Worm (Caenorhabditis elegans) whole organism, L4 larva: ENCODE results near the gene T13C5.9.

ENCODE experiments used
- F10B5.3 ChIP-seq: sonication (generic microtip); optimal IDR thresholded peaks from 2 replicates; lab custom pipeline; 2016; ENCODE audit warnings: mild to moderate bottlenecking, missing genetic modification characterization, missing compliant biosample characterization
- F37D6.2 ChIP-seq: sonication (generic microtip); optimal IDR thresholded peaks from 2 replicates; lab custom pipeline; 2016; ENCODE audit warnings: mild to moderate bottlenecking, missing genetic modification characterization, missing compliant biosample characterization
- T26A8.4 ChIP-seq: fragments of 200-800 bp; sonication (Bioruptor generic); IDR thresholded peaks from 2 replicates; pipeline ENCODE4 v1.3.6; 2022; ENCODE audit warnings: missing genetic modification characterization, missing compliant biosample characterization
- Y105C5A.15 ChIP-seq: fragments of 200-800 bp; sonication (Bioruptor generic); IDR thresholded peaks from 2 replicates; pipeline ENCODE4 v1.3.6; 2022; ENCODE audit warnings: missing genetic modification characterization, missing compliant biosample characterization
- Y48G9A.11 ChIP-seq: fragments of 200-800 bp; sonication (Bioruptor generic); IDR thresholded peaks from 2 replicates; pipeline ENCODE4 v1.3.6; 2022; ENCODE audit warnings: missing genetic modification reagents, missing genetic modification characterization, missing compliant biosample characterization
- Y75B8A.6 ChIP-seq: fragments of 200-800 bp; sonication (Bioruptor generic); IDR thresholded peaks from 2 replicates; pipeline ENCODE4 v1.3.6; 2022; ENCODE audit warnings: missing genetic modification reagents, missing genetic modification characterization, missing compliant biosample characterization
- ZK337.2 ChIP-seq: fragments of 200-800 bp; sonication (Bioruptor generic); IDR thresholded peaks from 2 replicates; pipeline ENCODE4 v1.3.6; 2022; ENCODE audit warnings: missing genetic modification reagents, missing genetic modification characterization, missing compliant biosample characterization
- arid-1 ChIP-seq: fragments of 200-800 bp; sonication (Bioruptor generic); conservative IDR thresholded peaks from 2 replicates; pipeline ENCODE4 v1.3.6; 2022; ENCODE audit warnings: missing genetic modification reagents, missing genetic modification characterization, missing compliant biosample characterization
- ceh-28 ChIP-seq: fragments of 150-350 bp; optimal IDR thresholded peaks from 2 replicates; lab custom pipeline; 2014; ENCODE audit warnings: missing biosample characterization, missing genetic modification reagents, missing genetic modification characterization
- ceh-62 ChIP-seq: sonication (generic microtip); optimal IDR thresholded peaks from 2 replicates; lab custom pipeline; 2017; ENCODE audit warnings: missing biosample characterization, missing genetic modification characterization
- ces-1 ChIP-seq: fragments of 150-350 bp; sonication (generic microtip); optimal IDR thresholded peaks from 4 replicates; lab custom pipeline; 2014; ENCODE audit warnings: missing biosample characterization, missing genetic modification reagents, missing genetic modification characterization
- cey-2 ChIP-seq: sonication (generic microtip); optimal IDR thresholded peaks from 3 replicates; lab custom pipeline; 2017; ENCODE audit warnings: missing genetic modification characterization, mild to moderate bottlenecking, missing compliant biosample characterization, antibody characterized with exemption, borderline replicate concordance; ENCODE audit not compliant: insufficient read depth
- daf-12 ChIP-seq: fragments of 150-350 bp; optimal IDR thresholded peaks from 2 replicates; lab custom pipeline; 2014; ENCODE audit warnings: missing biosample characterization, missing genetic modification reagents, missing genetic modification characterization
- duxl-1 ChIP-seq: sonication (generic microtip); optimal IDR thresholded peaks from 2 replicates; lab custom pipeline; 2016; ENCODE audit warnings: mild to moderate bottlenecking, missing genetic modification characterization, moderate library complexity, missing compliant biosample characterization; ENCODE audit not compliant: poor library complexity
- fkh-10 ChIP-seq: fragments of 150-350 bp; optimal IDR thresholded peaks from 2 replicates; lab custom pipeline; 2014; ENCODE audit warnings: missing biosample characterization, missing genetic modification reagents, missing genetic modification characterization
- fos-1 ChIP-seq: fragments of 150-350 bp; optimal IDR thresholded peaks from 2 replicates; lab custom pipeline; 2014; ENCODE audit warnings: missing biosample characterization, missing genetic modification characterization
- hif-1 ChIP-seq, 2 experiments: sonication (generic microtip); optimal IDR thresholded peaks; 2 replicates each; lab custom pipeline; 2016 to 2017; ENCODE audit warnings: missing compliant biosample characterization in 2 of 2, missing genetic modification characterization in 2 of 2, missing genetic modification reagents in 2 of 2, missing genotype in 2 of 2, mild to moderate bottlenecking in 1 of 2
- hmg-1.1 ChIP-seq: fragments of 200-800 bp; sonication (Bioruptor generic); IDR thresholded peaks from 2 replicates; pipeline ENCODE4 v1.3.6; 2022; ENCODE audit warnings: missing genetic modification reagents, missing genetic modification characterization, missing compliant biosample characterization
- lim-7 ChIP-seq: fragments of 200-800 bp; sonication (Bioruptor generic); IDR thresholded peaks from 2 replicates; pipeline ENCODE4 v1.3.6; 2022; ENCODE audit warnings: missing genetic modification characterization, missing compliant biosample characterization
- lin-13 ChIP-seq: fragments of 150-350 bp; optimal IDR thresholded peaks from 2 replicates; lab custom pipeline; 2014; ENCODE audit warnings: missing biosample characterization, missing genetic modification reagents, missing genetic modification characterization
- lin-15B ChIP-seq: fragments of 150-350 bp; sonication (generic microtip); optimal IDR thresholded peaks from 3 replicates; lab custom pipeline; 2014; ENCODE audit warnings: missing biosample characterization, missing genetic modification characterization
- lir-3 ChIP-seq: sonication (generic microtip); optimal IDR thresholded peaks from 2 replicates; lab custom pipeline; 2016; ENCODE audit warnings: mild to moderate bottlenecking, missing genetic modification characterization, missing compliant biosample characterization
- lsy-2 ChIP-seq, 2 experiments: fragments of 150-350 bp in 1 of 2; sonication (generic microtip) in 1 of 2; optimal IDR thresholded peaks; 2 replicates each; lab custom pipeline; 2014 to 2017; ENCODE audit warnings: missing biosample characterization in 2 of 2, missing genetic modification characterization in 2 of 2
- madf-5 ChIP-seq, 2 experiments: fragments of 200-800 bp; sonication (Bioruptor generic); IDR thresholded peaks; 2 replicates each; pipeline ENCODE4 v1.3.6; 2022; ENCODE audit warnings: missing compliant biosample characterization in 2 of 2, missing genetic modification characterization in 2 of 2
- madf-9 ChIP-seq: fragments of 200-800 bp; sonication (Bioruptor generic); conservative IDR thresholded peaks from 2 replicates; pipeline ENCODE4 v1.3.6; 2022; ENCODE audit warnings: missing genetic modification reagents, missing genetic modification characterization, missing compliant biosample characterization
- mdt-29 ChIP-seq: fragments of 200-800 bp; sonication (Bioruptor generic); IDR thresholded peaks from 2 replicates; pipeline ENCODE4 v1.3.6; 2022; ENCODE audit warnings: missing genetic modification reagents, missing genetic modification characterization, missing compliant biosample characterization
- nhr-11 ChIP-seq: fragments of 150-350 bp; optimal IDR thresholded peaks from 2 replicates; lab custom pipeline; 2014; ENCODE audit warnings: missing biosample characterization, missing genetic modification characterization
- nhr-237 ChIP-seq: sonication (generic microtip); optimal IDR thresholded peaks from 2 replicates; lab custom pipeline; 2017; ENCODE audit warnings: missing biosample characterization, missing genetic modification characterization
- nhr-25 ChIP-seq: sonication (generic microtip); optimal IDR thresholded peaks from 2 replicates; lab custom pipeline; 2017; ENCODE audit warnings: missing genetic modification characterization, mild to moderate bottlenecking, missing compliant biosample characterization, antibody characterized with exemption, moderate library complexity, borderline replicate concordance; ENCODE audit not compliant: insufficient read depth
- nhr-28 ChIP-seq: fragments of 150-350 bp; optimal IDR thresholded peaks from 2 replicates; lab custom pipeline; 2014; ENCODE audit warnings: missing biosample characterization, missing genetic modification characterization
- nhr-41 ChIP-seq: fragments of 200-800 bp; sonication (Bioruptor generic); IDR thresholded peaks from 2 replicates; pipeline ENCODE4 v1.3.6; 2022; ENCODE audit warnings: missing genetic modification reagents, missing genetic modification characterization, missing compliant biosample characterization
- nhr-42 ChIP-seq: fragments of 200-800 bp; sonication (Bioruptor generic); IDR thresholded peaks from 2 replicates; pipeline ENCODE4 v1.3.6; 2022; ENCODE audit warnings: missing genetic modification characterization, missing compliant biosample characterization
- nhr-48 ChIP-seq: sonication (generic microtip); optimal IDR thresholded peaks from 2 replicates; lab custom pipeline; 2016; ENCODE audit warnings: mild to moderate bottlenecking, missing genetic modification characterization, missing compliant biosample characterization
- nhr-76 ChIP-seq: fragments of 150-350 bp; optimal IDR thresholded peaks from 2 replicates; lab custom pipeline; 2014; ENCODE audit warnings: missing biosample characterization, missing genetic modification characterization
- pha-4 ChIP-seq, 2 experiments: fragments of 150-350 bp in 1 of 2; fragments of 200-800 bp in 1 of 2; sonication (Bioruptor generic) in 1 of 2; IDR thresholded peaks in 1 of 2; optimal IDR thresholded peaks in 1 of 2; 2 replicates each; pipeline versions ENCODE4 v1.3.6 to Lab custom; 2014 to 2022; ENCODE audit warnings: missing genetic modification characterization in 2 of 2, missing genetic modification reagents in 2 of 2, missing biosample characterization in 1 of 2, missing compliant biosample characterization in 1 of 2
- php-3 ChIP-seq: fragments of 200-800 bp; sonication (Bioruptor generic); IDR thresholded peaks from 2 replicates; pipeline ENCODE4 v1.3.6; 2022; ENCODE audit warnings: missing genetic modification reagents, missing genetic modification characterization, missing compliant biosample characterization
- rbr-2 ChIP-seq: sonication (generic microtip); optimal IDR thresholded peaks from 2 replicates; lab custom pipeline; 2016; ENCODE audit warnings: missing genotype, missing genetic modification characterization, missing compliant biosample characterization
- saeg-2 ChIP-seq: fragments of 200-800 bp; sonication (Bioruptor generic); IDR thresholded peaks from 2 replicates; pipeline ENCODE4 v1.3.6; 2022; ENCODE audit warnings: missing genetic modification reagents, missing genetic modification characterization, missing compliant biosample characterization
- sdz-12 ChIP-seq: fragments of 200-800 bp; sonication (Bioruptor generic); optimal IDR thresholded peaks from 2 replicates; lab custom pipeline; 2018; ENCODE audit warnings: mild to moderate bottlenecking, missing genetic modification characterization, missing compliant biosample characterization
- set-16 ChIP-seq: fragments of 200-800 bp; sonication (Bioruptor generic); IDR thresholded peaks from 2 replicates; pipeline ENCODE4 v1.3.6; 2022; ENCODE audit warnings: missing genetic modification reagents, missing genetic modification characterization, missing compliant biosample characterization
- skn-1 ChIP-seq: fragments of 150-350 bp; optimal IDR thresholded peaks from 2 replicates; lab custom pipeline; 2014; ENCODE audit warnings: missing biosample characterization, missing genetic modification characterization
- snpc-1.2 ChIP-seq: fragments of 200-800 bp; sonication (Bioruptor generic); IDR thresholded peaks from 2 replicates; pipeline ENCODE4 v1.3.6; 2022; ENCODE audit warnings: missing genetic modification reagents, missing genetic modification characterization, missing compliant biosample characterization
- tra-1 ChIP-seq: fragments of 200-800 bp; sonication (Bioruptor generic); IDR thresholded peaks from 2 replicates; pipeline ENCODE4 v1.3.6; 2022; ENCODE audit warnings: missing genetic modification reagents, missing genetic modification characterization, missing compliant biosample characterization
- unc-130 ChIP-seq: sonication (generic microtip); optimal IDR thresholded peaks from 2 replicates; lab custom pipeline; 2016; ENCODE audit warnings: missing genetic modification reagents, missing genetic modification characterization, missing compliant biosample characterization
- unc-39 ChIP-seq: sonication (generic microtip); optimal IDR thresholded peaks from 2 replicates; lab custom pipeline; 2017; ENCODE audit warnings: missing biosample characterization, missing genetic modification characterization
- unc-62 ChIP-seq, 3 experiments: fragments of 150-350 bp in 1 of 3; sonication (generic microtip); optimal IDR thresholded peaks in 2 of 3; peaks in 1 of 3; 1 replicate in 1 of 3; 2 replicates in 2 of 3; lab custom pipeline; 2014 to 2017; ENCODE audit warnings: missing biosample characterization in 3 of 3, missing genetic modification characterization in 3 of 3, missing genetic modification reagents in 3 of 3, missing genotype in 1 of 3
- zag-1 ChIP-seq: fragments of 150-350 bp; optimal IDR thresholded peaks from 2 replicates; lab custom pipeline; 2014; ENCODE audit warnings: missing biosample characterization, missing genetic modification characterization
- zip-11 ChIP-seq: fragments of 200-800 bp; sonication (Bioruptor generic); IDR thresholded peaks from 2 replicates; pipeline ENCODE4 v1.3.6; 2022; ENCODE audit warnings: missing genetic modification characterization, missing compliant biosample characterization
- ztf-11 ChIP-seq: fragments of 150-350 bp; optimal IDR thresholded peaks from 2 replicates; lab custom pipeline; 2014; ENCODE audit warnings: missing biosample characterization, missing genetic modification characterization

The T13C5.9 gene

DNA sequence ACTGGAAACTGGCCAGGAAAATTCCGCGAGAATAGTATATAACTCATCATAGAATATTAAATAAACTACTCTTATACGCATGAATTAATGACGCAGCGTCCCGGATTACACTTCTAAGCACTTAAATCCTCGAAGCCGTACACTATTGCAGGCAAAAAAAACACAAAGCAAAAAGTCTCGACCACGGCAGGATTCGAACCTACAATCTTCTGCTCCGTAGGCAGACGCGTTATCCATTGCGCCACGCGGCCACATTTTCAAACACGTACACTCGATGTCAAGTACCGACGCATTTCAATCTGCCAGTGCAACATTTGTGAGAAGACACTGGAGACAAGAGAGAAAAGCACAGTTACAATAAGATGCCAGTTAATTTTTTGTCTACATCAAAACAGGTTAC, 29.8 kb downstream of the T13C5.9 start (continued):
- TF ChIP-seq saeg-2 (GFP tag; lab: Robert Waterston, UW) (0 out of 2 replicates have a peak, but pooled peaks have one; percentile 12), sdz-12 (GFP tag; lab: Kevin White, UChicago) (no peak), Y75B8A.6 (no peak), fkh-10 (GFP tag; lab: Kevin White, UChicago) (no peak), ZK337.2 (GFP tag; lab: Robert Waterston, UW) (peak; percentile 74), nhr-237 (no peak), zip-11 (GFP tag; lab: Robert Waterston, UW) (no peak), rbr-2 (tag; lab: Kevin White, UChicago) (peak; percentile 61), set-16 (GFP tag; lab: Robert Waterston, UW) (no peak), lin-15B (tag; lab: Kevin White, UChicago) (no peak), lin-13 (GFP tag; lab: Kevin White, UChicago) (no peak), tra-1 (GFP tag; lab: Robert Waterston, UW) (no peak; the same call in 1 of the 2 replicates), mdt-29 (GFP tag; lab: Robert Waterston, UW) (peak; percentile 63; the same call in 1 of the 2 replicates), unc-39 (no peak), fos-1 (tag; lab: Kevin White, UChicago) (no peak), nhr-25 (tag; lab: Kevin White, UChicago) (peak; percentile 24), snpc-1.2 (peak; percentile 79), ceh-62 (tag; lab: Kevin White, UChicago) (no peak), arid-1 (GFP tag; lab: Robert Waterston, UW) (no peak; the same call in 1 of the 2 replicates), nhr-42 (GFP tag; lab: Robert Waterston, UW) (peak; percentile 56; the same call in 1 of the 2 replicates), ztf-11 (tag; lab: Kevin White, UChicago) (no peak), nhr-76 (tag; lab: Kevin White, UChicago) (no peak), duxl-1 (tag; lab: Kevin White, UChicago) (peak; percentile 68), nhr-28 (no peak), skn-1 (no peak), hif-1 (tag; optimal IDR thresholded peaks at IDR 0.05; lab: Kevin White, UChicago) (peak; percentile 27 to 57), unc-62 (GFP tag; optimal IDR thresholded peaks at IDR 0.05 in 1 of 2; lab: Kevin White, UChicago) (no peak), unc-62 (tag; optimal IDR thresholded peaks at IDR 0.05; lab: Kevin White, UChicago) (no peak), nhr-48 (peak; percentile 64), Y105C5A.15 (GFP tag; lab: Robert Waterston, UW) (peak; percentile 57; the same call in 1 of the 2 replicates), php-3 (GFP tag; lab: Robert Waterston, UW) (0 out of 2 replicates have a peak, but pooled peaks have one; percentile 36), Y48G9A.11 (GFP tag; lab: Robert Waterston, UW) (peak; percentile 61; the same call in 1 of the 2 replicates), zag-1 (tag; lab: Kevin White, UChicago) (no peak), T26A8.4 (GFP tag; lab: Robert Waterston, UW) (peak; percentile 75), lim-7 (GFP tag; lab: Robert Waterston, UW) (peak; percentile 83), ceh-28 (no peak), madf-9 (GFP tag; lab: Robert Waterston, UW) (peak; percentile 56), nhr-41 (GFP tag; lab: Robert Waterston, UW) (peak; percentile 74; the same call in 1 of the 2 replicates), daf-12 (tag; lab: Kevin White, UChicago) (no peak), madf-5 (GFP tag; IDR thresholded peaks at IDR 0.05; lab: Robert Waterston, UW) (0 out of 4 replicates have a peak, but pooled peaks have one; percentile 26 to 71), pha-4 (GFP tag; IDR thresholded peaks at IDR 0.05; lab: Robert Waterston, UW) (no peak; the same call in 1 of the 2 replicates), pha-4 (tag; optimal IDR thresholded peaks at IDR 0.05; lab: Kevin White, UChicago) (no peak), lir-3 (tag; lab: Kevin White, UChicago) (peak; percentile 68), hmg-1.1 (GFP tag; lab: Robert Waterston, UW) (peak; percentile 73), F10B5.3 (no peak), nhr-11 (no peak), unc-130 (peak; percentile 38), F37D6.2 (tag; lab: Kevin White, UChicago) (no peak), ces-1 (GFP tag; lab: Kevin White, UChicago) (no peak), cey-2 (tag; lab: Kevin White, UChicago) (no peak), lsy-2 (tag; optimal IDR thresholded peaks at IDR 0.05; lab: Kevin White, UChicago) (peak in 1 of 2 experiments; percentile 37)
